Worm (Caenorhabditis elegans) whole organism, mixed stage, embryonic: ENCODE results near the gene W02D7.12.

Experiments used
- blmp-1 ChIP-seq: fragments of 150-350 bp; optimal IDR thresholded peaks from 2 replicates; lab custom pipeline; 2014; ENCODE audit warnings: missing biosample characterization, missing genetic modification characterization
- lsy-2 ChIP-seq: fragments of 150-350 bp; optimal IDR thresholded peaks from 2 replicates; lab custom pipeline; 2014; ENCODE audit warnings: missing biosample characterization, missing genetic modification characterization
- nhr-28 ChIP-seq: fragments of 150-350 bp; optimal IDR thresholded peaks from 2 replicates; lab custom pipeline; 2014; ENCODE audit warnings: missing biosample characterization, missing genetic modification characterization
- nhr-76 ChIP-seq: sonication (generic microtip); optimal IDR thresholded peaks from 2 replicates; lab custom pipeline; 2017; ENCODE audit warnings: missing biosample characterization, missing genetic modification characterization
- pha-4 ChIP-seq: fragments of 150-350 bp; optimal IDR thresholded peaks from 2 replicates; lab custom pipeline; 2018; ENCODE audit warnings: missing biosample characterization, missing genetic modification reagents, missing genetic modification characterization
- snpc-4 ChIP-seq: fragments of 150-350 bp; optimal IDR thresholded peaks from 2 replicates; lab custom pipeline; 2014; ENCODE audit warnings: missing biosample characterization, missing genetic modification characterization

DNA sequence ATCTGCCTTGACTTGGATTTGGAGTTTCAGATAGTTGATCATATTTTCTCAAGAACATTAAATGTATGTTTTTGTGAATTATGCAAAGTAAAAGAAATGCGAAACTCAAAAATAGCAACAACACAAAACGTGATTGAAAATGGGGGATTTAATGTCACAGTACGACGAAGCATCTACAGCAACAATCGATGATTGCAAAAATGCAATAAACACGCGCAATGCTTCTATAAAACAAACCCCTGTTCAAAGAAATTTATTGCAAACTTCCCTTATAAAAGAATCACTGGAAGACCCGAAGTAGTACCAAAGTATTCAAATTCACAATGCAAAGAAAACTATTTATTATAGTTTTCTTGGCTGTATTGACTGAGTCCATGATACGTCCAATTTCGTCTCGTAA is 6.8 kb downstream of the W02D7.12 start, which contains the start of gene clec-219:
- no peak for TF ChIP-seq nhr-28 (tag; lab: Kevin White, UChicago)
- TF ChIP-seq pha-4: no peak
- no peak for TF ChIP-seq blmp-1 (tag; lab: Kevin White, UChicago)
- TF ChIP-seq snpc-4: no peak
- no peak for TF ChIP-seq nhr-76 (tag; lab: Kevin White, UChicago)
- no peak for TF ChIP-seq lsy-2 (tag; lab: Kevin White, UChicago)
